Worm (Caenorhabditis elegans) whole organism, L4/young adult: Measurements from ENCODE around the gene ztf-28.

ENCODE experiments used
- W03F9.2 ChIP-seq: fragments of 150-350 bp; optimal IDR thresholded peaks from 2 replicates; lab custom pipeline; 2014; ENCODE audit warnings: missing biosample characterization, missing genetic modification characterization
- dao-5 ChIP-seq: sonication (generic microtip); optimal IDR thresholded peaks from 2 replicates; lab custom pipeline; 2016; ENCODE audit warnings: missing genotype, missing genetic modification characterization, moderate library complexity, missing compliant biosample characterization
- him-1 ChIP-seq: sonication (generic microtip); optimal IDR thresholded peaks from 2 replicates; lab custom pipeline; 2016; ENCODE audit warnings: missing genotype, missing genetic modification reagents, missing genetic modification characterization, missing compliant biosample characterization

ce11 chrV:2097653-2098052, 7.2 kb downstream of the ztf-28 start, which contains the start of gene clec-208:
- TF ChIP-seq W03F9.2 (tag; lab: Kevin White, UChicago), result no peak
- no peak for TF ChIP-seq him-1 (tag; lab: Kevin White, UChicago)
- no peak for TF ChIP-seq dao-5 (tag; lab: Kevin White, UChicago)
